Worm (Caenorhabditis elegans) whole organism, L2 larva: ENCODE results near the gene W08E12.9.

Experiments used
- C34F6.9 ChIP-seq: fragments of 150-350 bp; optimal IDR thresholded peaks from 2 replicates; lab custom pipeline; 2014; ENCODE audit warnings: missing biosample characterization, missing genetic modification characterization
- F13H6.1 ChIP-seq: sonication (generic microtip); optimal IDR thresholded peaks from 2 replicates; lab custom pipeline; 2016; ENCODE audit warnings: missing genetic modification characterization, missing compliant biosample characterization
- R02D3.7 ChIP-seq: fragments of 150-350 bp; optimal IDR thresholded peaks from 2 replicates; lab custom pipeline; 2014; ENCODE audit warnings: missing biosample characterization, missing genetic modification characterization
- Y55F3AM.14 ChIP-seq: fragments of 200-800 bp; sonication (Bioruptor generic); optimal IDR thresholded peaks from 2 replicates; lab custom pipeline; 2018; ENCODE audit warnings: mild to moderate bottlenecking, missing genetic modification characterization, missing compliant biosample characterization
- ZK546.5 ChIP-seq: sonication (generic microtip); optimal IDR thresholded peaks from 2 replicates; lab custom pipeline; 2017; ENCODE audit warnings: missing biosample characterization, missing genetic modification characterization
- alr-1 ChIP-seq: fragments of 150-350 bp; optimal IDR thresholded peaks from 2 replicates; lab custom pipeline; 2014; ENCODE audit warnings: missing biosample characterization, missing genetic modification characterization
- aly-2 ChIP-seq: fragments of 150-350 bp; optimal IDR thresholded peaks from 2 replicates; lab custom pipeline; 2014; ENCODE audit warnings: missing biosample characterization, missing genetic modification characterization
- ama-1 ChIP-seq: fragments of 150-350 bp; optimal IDR thresholded peaks from 2 replicates; lab custom pipeline; 2018; ENCODE audit warnings: inconsistent platforms
- ceh-16 ChIP-seq: fragments of 150-350 bp; optimal IDR thresholded peaks from 2 replicates; lab custom pipeline; 2014; ENCODE audit warnings: missing biosample characterization, missing genetic modification characterization
- ceh-82 ChIP-seq: fragments of 150-350 bp; optimal IDR thresholded peaks from 2 replicates; lab custom pipeline; 2014; ENCODE audit warnings: missing biosample characterization, missing genetic modification characterization
- dmd-4 ChIP-seq: sonication (generic microtip); optimal IDR thresholded peaks from 2 replicates; lab custom pipeline; 2017; ENCODE audit warnings: missing biosample characterization, missing genetic modification characterization
- egl-27 ChIP-seq: sonication (generic microtip); optimal IDR thresholded peaks from 3 replicates; lab custom pipeline; 2017; ENCODE audit warnings: missing biosample characterization, missing genetic modification reagents, missing genetic modification characterization
- gmeb-1 ChIP-seq: fragments of 150-350 bp; optimal IDR thresholded peaks from 2 replicates; lab custom pipeline; 2014; ENCODE audit warnings: missing biosample characterization, missing genetic modification characterization
- lin-11 ChIP-seq: fragments of 150-350 bp; sonication (generic microtip); optimal IDR thresholded peaks from 2 replicates; lab custom pipeline; 2014; ENCODE audit warnings: missing biosample characterization, missing genetic modification characterization, inconsistent platforms, mixed read lengths
- lin-13 ChIP-seq: fragments of 150-350 bp; optimal IDR thresholded peaks from 2 replicates; lab custom pipeline; 2014; ENCODE audit warnings: missing biosample characterization, missing genetic modification reagents, missing genetic modification characterization
- lin-39 ChIP-seq: fragments of 150-350 bp; optimal IDR thresholded peaks from 2 replicates; lab custom pipeline; 2014; ENCODE audit warnings: missing biosample characterization, missing genetic modification reagents, missing genetic modification characterization
- lsy-2 ChIP-seq, 2 experiments: fragments of 150-350 bp in 1 of 2; sonication (generic microtip) in 1 of 2; optimal IDR thresholded peaks; 2 replicates each; lab custom pipeline; 2014 to 2017; ENCODE audit warnings: missing biosample characterization in 2 of 2, missing genetic modification characterization in 2 of 2
- mab-5 ChIP-seq: fragments of 150-350 bp; optimal IDR thresholded peaks from 2 replicates; lab custom pipeline; 2014; ENCODE audit warnings: missing biosample characterization, missing genetic modification characterization
- mbf-1 ChIP-seq: sonication (generic microtip); optimal IDR thresholded peaks from 2 replicates; lab custom pipeline; 2017; ENCODE audit warnings: missing biosample characterization, missing genetic modification characterization
- mdl-1 ChIP-seq, 2 experiments: fragments of 150-350 bp in 1 of 2; sonication (generic microtip) in 1 of 2; optimal IDR thresholded peaks; 2 replicates each; lab custom pipeline; 2017; ENCODE audit warnings: missing biosample characterization in 2 of 2, missing genetic modification characterization in 2 of 2
- nhr-11 ChIP-seq: fragments of 150-350 bp; optimal IDR thresholded peaks from 2 replicates; lab custom pipeline; 2014; ENCODE audit warnings: missing biosample characterization, missing genetic modification characterization
- nhr-129 ChIP-seq: fragments of 150-350 bp; optimal IDR thresholded peaks from 2 replicates; lab custom pipeline; 2014; ENCODE audit warnings: missing biosample characterization, missing genetic modification characterization
- nhr-21 ChIP-seq: fragments of 150-350 bp; optimal IDR thresholded peaks from 2 replicates; lab custom pipeline; 2014; ENCODE audit warnings: missing biosample characterization, missing genetic modification characterization
- nhr-23 ChIP-seq: fragments of 150-350 bp; optimal IDR thresholded peaks from 2 replicates; lab custom pipeline; 2014; ENCODE audit warnings: missing biosample characterization, missing genetic modification reagents, missing genetic modification characterization
- nhr-237 ChIP-seq: fragments of 150-350 bp; optimal IDR thresholded peaks from 2 replicates; lab custom pipeline; 2014; ENCODE audit warnings: missing biosample characterization, missing genetic modification characterization
- nhr-25 ChIP-seq: fragments of 150-350 bp; sonication (generic microtip); optimal IDR thresholded peaks from 3 replicates; lab custom pipeline; 2014; ENCODE audit warnings: missing biosample characterization, missing genetic modification characterization
- nhr-6 ChIP-seq: fragments of 150-350 bp; optimal IDR thresholded peaks from 2 replicates; lab custom pipeline; 2014; ENCODE audit warnings: missing biosample characterization, missing genetic modification characterization
- nhr-77 ChIP-seq: fragments of 150-350 bp; optimal IDR thresholded peaks from 2 replicates; lab custom pipeline; 2014; ENCODE audit warnings: missing biosample characterization, missing genetic modification characterization
- skn-1 ChIP-seq: sonication (generic microtip); optimal IDR thresholded peaks from 2 replicates; lab custom pipeline; 2017; ENCODE audit warnings: missing biosample characterization, missing genetic modification characterization
- sma-3 ChIP-seq: sonication (generic microtip); optimal IDR thresholded peaks from 2 replicates; lab custom pipeline; 2016; ENCODE audit warnings: missing genetic modification reagents, missing genetic modification characterization, missing compliant biosample characterization
- sma-9 ChIP-seq, 2 experiments: fragments of 150-350 bp in 1 of 2; sonication (generic microtip) in 1 of 2; optimal IDR thresholded peaks; 2 replicates each; lab custom pipeline; 2014 to 2016; ENCODE audit warnings: missing genetic modification characterization in 2 of 2, mild to moderate bottlenecking in 1 of 2, missing biosample characterization in 1 of 2, missing compliant biosample characterization in 1 of 2, missing genetic modification reagents in 1 of 2, moderate library complexity in 1 of 2
- snpc-4 ChIP-seq: fragments of 150-350 bp; optimal IDR thresholded peaks from 2 replicates; lab custom pipeline; 2014; ENCODE audit warnings: missing biosample characterization, missing genetic modification characterization
- unc-62 ChIP-seq: fragments of 150-350 bp; optimal IDR thresholded peaks from 2 replicates; lab custom pipeline; 2014; ENCODE audit warnings: missing biosample characterization, missing genetic modification reagents, missing genetic modification characterization
- zag-1 ChIP-seq: fragments of 150-350 bp; optimal IDR thresholded peaks from 2 replicates; lab custom pipeline; 2014; ENCODE audit warnings: missing biosample characterization, missing genetic modification characterization
- ztf-1 ChIP-seq: fragments of 200-800 bp; sonication (Bioruptor generic); conservative IDR thresholded peaks from 2 replicates; pipeline ENCODE4 v1.3.6; 2022; ENCODE audit warnings: missing genetic modification characterization, missing compliant biosample characterization
- ztf-4 ChIP-seq: fragments of 150-350 bp; optimal IDR thresholded peaks from 2 replicates; lab custom pipeline; 2014; ENCODE audit warnings: missing biosample characterization, missing genetic modification characterization

Gene W08E12.9

DNA sequence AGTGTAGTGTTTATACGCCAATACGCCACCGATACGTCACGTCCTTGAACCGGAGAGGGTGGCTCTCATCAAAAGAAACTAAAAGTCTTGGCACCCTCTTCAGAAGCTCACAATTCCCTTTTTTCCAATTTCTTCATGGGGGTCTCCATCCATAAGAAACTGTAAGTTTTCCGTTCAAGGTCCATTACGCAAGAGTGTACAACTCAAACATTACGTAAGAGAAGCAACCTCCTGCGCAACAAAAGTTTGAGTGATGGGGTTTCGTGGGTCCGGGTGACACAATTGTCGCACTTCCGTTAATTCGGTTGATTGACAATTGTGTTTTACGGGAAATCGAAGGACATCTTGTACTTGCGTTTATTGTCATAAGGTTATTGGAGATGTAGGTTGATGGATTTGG is 28.5 kb downstream of the W08E12.9 start:
- TF ChIP-seq ztf-1 (GFP tag; lab: Robert Waterston, UW) (no peak), nhr-77 (tag; lab: Kevin White, UChicago) (no peak), lin-39 (tag; lab: Kevin White, UChicago) (no peak), egl-27 (tag; lab: Kevin White, UChicago) (no peak), sma-3 (GFP tag; lab: Kevin White, UChicago) (no peak)

DNA sequence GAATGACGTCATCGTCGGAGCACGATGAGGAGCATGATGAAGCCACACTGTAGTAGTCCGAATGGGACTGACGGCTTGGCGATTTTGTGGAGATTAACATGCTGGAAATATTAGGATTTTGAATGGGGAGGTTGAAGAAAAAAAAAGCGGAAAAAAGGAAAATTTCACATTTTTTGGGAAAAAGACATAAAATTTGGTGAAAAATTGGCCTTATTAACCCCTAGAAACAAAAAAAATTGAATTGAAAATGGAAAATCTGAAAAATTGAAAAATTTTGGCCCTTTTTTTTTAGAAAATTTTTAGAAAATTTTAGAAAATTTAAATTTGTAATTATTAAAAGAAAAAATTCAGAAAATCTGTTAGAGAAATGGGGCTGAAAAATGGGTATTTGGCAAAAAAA is 34.1 kb downstream of the W08E12.9 start, which contains the start of gene T26C12.3:
T26C12.3 (minus strand) TSS at position 101 of the 400 bp plus-strand sequence.
- no peak for TF ChIP-seq nhr-25 (tag; lab: Kevin White, UChicago)
- TF ChIP-seq nhr-11 (tag; lab: Kevin White, UChicago), result no peak
- TF ChIP-seq lin-39 (tag; lab: Kevin White, UChicago), result no peak
- TF ChIP-seq Y55F3AM.14, result no peak
- no peak for TF ChIP-seq ZK546.5
- no peak for TF ChIP-seq zag-1 (tag; lab: Kevin White, UChicago)
- TF ChIP-seq lin-13 (GFP tag; lab: Kevin White, UChicago), result no peak
- no peak for TF ChIP-seq egl-27 (tag; lab: Kevin White, UChicago)
- TF ChIP-seq lin-11 (tag; lab: Kevin White, UChicago), result no peak
- TF ChIP-seq ceh-82 (tag; lab: Kevin White, UChicago), result no peak
- TF ChIP-seq sma-9 (GFP tag; optimal IDR thresholded peaks at IDR 0.05; lab: Kevin White, UChicago), result no peak
- no peak for TF ChIP-seq sma-9 (tag; optimal IDR thresholded peaks at IDR 0.05; lab: Kevin White, UChicago)
- no peak for TF ChIP-seq gmeb-1 (tag; lab: Kevin White, UChicago)
- no peak for TF ChIP-seq skn-1

DNA sequence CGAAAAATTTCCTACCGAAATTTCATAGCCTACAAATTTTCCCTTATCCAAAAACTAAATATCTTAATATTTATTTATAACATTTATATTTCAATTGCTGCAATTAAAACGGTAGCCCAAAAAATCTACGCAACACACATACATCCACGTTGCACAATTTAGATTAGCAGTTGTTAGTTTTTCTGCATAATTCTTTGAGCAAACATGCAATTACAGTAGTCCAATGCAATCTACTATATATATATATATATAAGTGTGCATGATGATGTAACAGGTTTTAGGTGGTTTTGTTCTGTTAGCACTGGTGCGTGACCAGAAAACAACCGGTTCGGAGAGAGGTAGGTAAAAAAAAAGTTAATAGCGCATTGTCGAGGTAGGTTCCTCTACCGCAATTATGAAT is 36.0 kb downstream of the W08E12.9 start:
- TF ChIP-seq nhr-25 (tag; lab: Kevin White, UChicago) (no peak), snpc-4 (no peak), gmeb-1 (tag; lab: Kevin White, UChicago) (no peak), alr-1 (tag; lab: Kevin White, UChicago) (no peak), Y55F3AM.14 (no peak), lsy-2 (tag; optimal IDR thresholded peaks at IDR 0.05; lab: Kevin White, UChicago) (no peak), ceh-82 (tag; lab: Kevin White, UChicago) (no peak), mdl-1 (tag; optimal IDR thresholded peaks at IDR 0.05; lab: Kevin White, UChicago) (no peak)

DNA sequence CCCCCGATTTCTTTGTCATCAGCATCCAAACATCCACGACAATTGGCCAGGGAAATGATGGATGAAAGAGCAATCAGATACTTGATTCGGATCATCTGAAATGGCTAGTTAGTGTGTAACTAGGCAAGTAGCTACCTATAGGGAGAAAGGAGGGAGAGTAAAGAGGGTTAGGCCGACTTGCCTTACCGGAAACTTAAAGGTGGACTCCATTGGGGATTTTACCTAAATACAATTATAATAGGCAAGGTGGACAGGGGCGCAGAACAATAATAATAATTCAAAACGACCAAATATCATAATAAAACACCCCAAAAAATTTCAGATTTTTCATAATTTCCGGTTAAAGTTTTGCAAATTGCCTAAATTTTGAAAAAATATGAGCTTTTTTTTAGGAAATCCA is 39.8 kb downstream of the W08E12.9 start, which contains the start of gene clec-173:
clec-173 (minus strand) TSS at position 101 of the 400 bp plus-strand sequence.
- TF ChIP-seq lin-39 (tag; lab: Kevin White, UChicago) (no peak), ztf-1 (GFP tag; lab: Robert Waterston, UW) (no peak), C34F6.9 (tag; lab: Kevin White, UChicago) (no peak), aly-2 (tag; lab: Kevin White, UChicago) (no peak), egl-27 (tag; lab: Kevin White, UChicago) (no peak), lin-11 (tag; lab: Kevin White, UChicago) (no peak), ZK546.5 (no peak), sma-3 (GFP tag; lab: Kevin White, UChicago) (no peak), nhr-23 (tag; lab: Kevin White, UChicago) (no peak), mab-5 (tag; lab: Kevin White, UChicago) (no peak), ama-1 (no peak), nhr-6 (tag; lab: Kevin White, UChicago) (no peak), nhr-237 (no peak)

DNA sequence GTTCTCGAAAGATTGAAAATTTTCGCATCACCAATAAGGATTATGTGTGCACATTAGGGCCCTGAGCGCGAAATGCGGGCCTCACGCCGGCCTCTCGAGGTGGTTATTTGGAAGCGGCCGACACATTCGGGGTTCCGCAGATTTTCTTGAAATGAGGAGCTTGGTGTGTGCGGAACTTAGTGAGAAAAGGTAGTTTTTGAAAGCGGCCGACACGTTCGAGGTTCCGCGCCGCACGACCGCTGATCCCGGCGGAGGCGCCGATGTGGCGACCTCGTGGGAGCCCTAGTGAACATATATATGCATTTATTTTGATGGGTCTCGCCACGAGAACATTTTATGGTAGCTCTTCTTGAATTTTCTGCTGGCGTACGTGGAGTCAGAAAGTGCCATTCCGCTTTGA is 40.5 kb downstream of the W08E12.9 start:
- TF ChIP-seq lin-11 (tag; lab: Kevin White, UChicago) (no peak), ztf-4 (tag; lab: Kevin White, UChicago) (no peak), nhr-129 (tag; lab: Kevin White, UChicago) (no peak), C34F6.9 (tag; lab: Kevin White, UChicago) (no peak), nhr-21 (tag; lab: Kevin White, UChicago) (no peak), snpc-4 (no peak)

DNA sequence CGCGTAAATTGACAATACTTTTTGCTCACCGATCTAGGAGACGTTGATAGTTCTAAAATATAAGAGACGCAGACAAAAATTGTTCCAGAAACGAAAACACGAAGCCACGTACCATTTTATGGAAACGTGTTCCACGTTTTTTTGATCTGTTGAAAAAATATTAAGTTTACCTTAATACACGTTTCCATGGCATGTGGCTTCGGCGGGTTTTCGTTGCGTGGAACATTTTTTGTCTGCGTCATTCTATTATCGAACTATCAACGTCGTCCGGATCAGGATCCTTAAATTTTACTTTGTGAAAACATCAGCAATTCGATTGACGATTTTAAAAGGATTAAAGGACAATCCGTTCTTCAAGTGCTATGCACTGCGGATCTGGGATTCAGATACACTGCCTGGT is 41.7 kb downstream of the W08E12.9 start, which contains the start of gene T26C12.2:
T26C12.2 (minus strand) TSS at position 101 of the 400 bp plus-strand sequence.
- TF ChIP-seq ztf-4 (tag; lab: Kevin White, UChicago) (no peak), R02D3.7 (tag; lab: Kevin White, UChicago) (no peak), gmeb-1 (tag; lab: Kevin White, UChicago) (no peak), nhr-237 (no peak), ceh-16 (tag; lab: Kevin White, UChicago) (no peak), lin-11 (tag; lab: Kevin White, UChicago) (no peak), F13H6.1 (tag; lab: Kevin White, UChicago) (no peak), ama-1 (no peak), mbf-1 (no peak), lsy-2 (tag; optimal IDR thresholded peaks at IDR 0.05; lab: Kevin White, UChicago) (no peak), nhr-6 (tag; lab: Kevin White, UChicago) (no peak), lin-39 (tag; lab: Kevin White, UChicago) (no peak), unc-62 (GFP tag; lab: Kevin White, UChicago) (no peak), sma-9 (GFP tag; optimal IDR thresholded peaks at IDR 0.05; lab: Kevin White, UChicago) (no peak), sma-9 (tag; optimal IDR thresholded peaks at IDR 0.05; lab: Kevin White, UChicago) (no peak), dmd-4 (no peak)
